Worm (Caenorhabditis elegans) whole organism, late embryonic: Measurements from ENCODE around the gene bli-1.

Source experiments
- C08G9.2 ChIP-seq: sonication (generic microtip); optimal IDR thresholded peaks from 2 replicates; lab custom pipeline; 2016; ENCODE audit warnings: mild to moderate bottlenecking, missing genetic modification characterization, moderate library complexity, missing compliant biosample characterization
- C38D4.7 ChIP-seq: fragments of 200-800 bp; sonication (Bioruptor generic); optimal IDR thresholded peaks from 2 replicates; lab custom pipeline; 2018; ENCODE audit warnings: mild to moderate bottlenecking, missing genetic modification characterization, moderate library complexity, missing compliant biosample characterization
- F13H6.1 ChIP-seq: sonication (generic microtip); optimal IDR thresholded peaks from 2 replicates; lab custom pipeline; 2016; ENCODE audit warnings: missing genetic modification characterization, missing compliant biosample characterization
- K02D7.2 ChIP-seq: sonication (generic microtip); optimal IDR thresholded peaks from 2 replicates; lab custom pipeline; 2017; ENCODE audit warnings: mild to moderate bottlenecking, missing genetic modification characterization, missing compliant biosample characterization
- T23F11.4 ChIP-seq: fragments of 200-800 bp; sonication (Bioruptor generic); optimal IDR thresholded peaks from 2 replicates; lab custom pipeline; 2018; ENCODE audit warnings: mild to moderate bottlenecking, missing genetic modification characterization, missing compliant biosample characterization
- ama-1 ChIP-seq: fragments of 150-350 bp; optimal IDR thresholded peaks from 2 replicates; lab custom pipeline; 2014
- ceh-14 ChIP-seq: sonication (generic microtip); optimal IDR thresholded peaks from 2 replicates; lab custom pipeline; 2016; ENCODE audit warnings: missing genotype, missing genetic modification characterization, missing compliant biosample characterization
- ceh-18 ChIP-seq: sonication (generic microtip); optimal IDR thresholded peaks from 2 replicates; lab custom pipeline; 2016; ENCODE audit warnings: missing genetic modification characterization, missing compliant biosample characterization
- ceh-19 ChIP-seq: fragments of 200-800 bp; sonication (Bioruptor generic); optimal IDR thresholded peaks from 2 replicates; lab custom pipeline; 2018; ENCODE audit warnings: mild to moderate bottlenecking, missing genetic modification characterization, missing compliant biosample characterization
- ceh-2 ChIP-seq: sonication (generic microtip); optimal IDR thresholded peaks from 2 replicates; lab custom pipeline; 2016; ENCODE audit warnings: missing genotype, missing genetic modification characterization, missing compliant biosample characterization
- ceh-22 ChIP-seq: sonication (generic microtip); optimal IDR thresholded peaks from 2 replicates; lab custom pipeline; 2017; ENCODE audit warnings: missing biosample characterization, missing genetic modification characterization
- ceh-24 ChIP-seq: sonication (generic microtip); optimal IDR thresholded peaks from 2 replicates; lab custom pipeline; 2016; ENCODE audit warnings: mild to moderate bottlenecking, missing genetic modification characterization, missing compliant biosample characterization
- ceh-31 ChIP-seq: sonication (generic microtip); optimal IDR thresholded peaks from 2 replicates; lab custom pipeline; 2016; ENCODE audit warnings: missing genetic modification characterization, missing compliant biosample characterization
- ceh-48 ChIP-seq: sonication (generic microtip); optimal IDR thresholded peaks from 2 replicates; lab custom pipeline; 2016; ENCODE audit warnings: missing genetic modification characterization, inconsistent platforms, missing compliant biosample characterization
- ceh-6 ChIP-seq: fragments of 200-800 bp; sonication (Bioruptor generic); optimal IDR thresholded peaks from 2 replicates; lab custom pipeline; 2018; ENCODE audit warnings: mild to moderate bottlenecking, missing genetic modification characterization, missing compliant biosample characterization
- dmd-4 ChIP-seq: sonication (generic microtip); optimal IDR thresholded peaks from 2 replicates; lab custom pipeline; 2016; ENCODE audit warnings: borderline replicate concordance, missing genetic modification characterization, missing compliant biosample characterization
- dve-1 ChIP-seq: sonication (generic microtip); optimal IDR thresholded peaks from 2 replicates; lab custom pipeline; 2017; ENCODE audit warnings: antibody characterized with exemption, mild to moderate bottlenecking, missing genetic modification characterization, missing compliant biosample characterization
- elt-2 ChIP-seq: sonication (generic microtip); optimal IDR thresholded peaks from 2 replicates; lab custom pipeline; 2016; ENCODE audit warnings: missing genetic modification reagents, missing genetic modification characterization, missing compliant biosample characterization
- elt-4 ChIP-seq: sonication (generic microtip); optimal IDR thresholded peaks from 2 replicates; lab custom pipeline; 2016; ENCODE audit warnings: missing genetic modification characterization, missing compliant biosample characterization
- ets-4 ChIP-seq: sonication (generic microtip); optimal IDR thresholded peaks from 2 replicates; lab custom pipeline; 2016; ENCODE audit warnings: missing genetic modification characterization, missing compliant biosample characterization
- eyg-1 ChIP-seq: sonication (generic microtip); optimal IDR thresholded peaks from 2 replicates; lab custom pipeline; 2016; ENCODE audit warnings: missing genotype, missing genetic modification characterization, missing compliant biosample characterization
- hlh-15 ChIP-seq: sonication (generic microtip); optimal IDR thresholded peaks from 2 replicates; lab custom pipeline; 2016; ENCODE audit warnings: missing genetic modification characterization, missing compliant biosample characterization
- hlh-8 ChIP-seq: sonication (generic microtip); optimal IDR thresholded peaks from 2 replicates; lab custom pipeline; 2016; ENCODE audit warnings: missing genotype, missing genetic modification characterization, missing compliant biosample characterization
- madf-2 ChIP-seq: sonication (generic microtip); optimal IDR thresholded peaks from 2 replicates; lab custom pipeline; 2017; ENCODE audit warnings: missing genetic modification characterization, missing compliant biosample characterization
- mec-3 ChIP-seq: sonication (generic microtip); optimal IDR thresholded peaks from 2 replicates; lab custom pipeline; 2016; ENCODE audit warnings: borderline replicate concordance, missing genetic modification characterization, missing compliant biosample characterization
- nhr-232 ChIP-seq: sonication (generic microtip); optimal IDR thresholded peaks from 2 replicates; lab custom pipeline; 2016; ENCODE audit warnings: missing genetic modification characterization, missing compliant biosample characterization
- npax-4 ChIP-seq: sonication (generic microtip); optimal IDR thresholded peaks from 2 replicates; lab custom pipeline; 2016; ENCODE audit warnings: missing genetic modification characterization, missing compliant biosample characterization
- pat-9 ChIP-seq: fragments of 200-800 bp; sonication (Bioruptor generic); optimal IDR thresholded peaks from 2 replicates; lab custom pipeline; 2018; ENCODE audit warnings: mild to moderate bottlenecking, missing genetic modification characterization, moderate library complexity, missing compliant biosample characterization
- pax-1 ChIP-seq: fragments of 150-350 bp; optimal IDR thresholded peaks from 2 replicates; lab custom pipeline; 2014; ENCODE audit warnings: missing biosample characterization, missing genetic modification characterization
- pha-4 ChIP-seq: fragments of 150-350 bp; optimal IDR thresholded peaks from 2 replicates; lab custom pipeline; 2018; ENCODE audit warnings: missing biosample characterization, missing genetic modification reagents, missing genetic modification characterization
- pqm-1 ChIP-seq: sonication (generic microtip); optimal IDR thresholded peaks from 2 replicates; lab custom pipeline; 2016; ENCODE audit warnings: missing genetic modification characterization, missing compliant biosample characterization
- pros-1 ChIP-seq: fragments of 150-350 bp; optimal IDR thresholded peaks from 2 replicates; lab custom pipeline; 2014; ENCODE audit warnings: missing biosample characterization, missing genetic modification reagents, missing genetic modification characterization
- sdc-2 ChIP-seq: sonication (generic microtip); optimal IDR thresholded peaks from 2 replicates; lab custom pipeline; 2016; ENCODE audit warnings: missing genotype, missing genetic modification characterization, missing compliant biosample characterization
- syd-9 ChIP-seq: sonication (generic microtip); optimal IDR thresholded peaks from 2 replicates; lab custom pipeline; 2016; ENCODE audit warnings: mild to moderate bottlenecking, missing genetic modification characterization, moderate library complexity, missing compliant biosample characterization
- tbx-7 ChIP-seq: sonication (generic microtip); optimal IDR thresholded peaks from 2 replicates; lab custom pipeline; 2016; ENCODE audit warnings: missing genotype, missing genetic modification characterization, missing compliant biosample characterization
- unc-42 ChIP-seq: sonication (generic microtip); optimal IDR thresholded peaks from 2 replicates; lab custom pipeline; 2016; ENCODE audit warnings: missing genotype, missing genetic modification characterization, missing compliant biosample characterization
- zip-5 ChIP-seq: sonication (generic microtip); optimal IDR thresholded peaks from 2 replicates; lab custom pipeline; 2016; ENCODE audit warnings: missing genetic modification characterization, missing compliant biosample characterization

The bli-1 gene

ce11 chrII:10714262-10714933 is 5.6 kb downstream of the bli-1 start, which contains the start of the genes dph-2 and C09G5.7 (continued):
- TF ChIP-seq ceh-31 (tag; lab: Kevin White, UChicago), result peak; percentile 63
- no peak for TF ChIP-seq pros-1 (tag; lab: Kevin White, UChicago)
- TF ChIP-seq unc-42 (tag; lab: Kevin White, UChicago), result peak; percentile 32
- no peak for TF ChIP-seq dve-1 (tag; lab: Kevin White, UChicago)
- TF ChIP-seq pha-4 (tag; lab: Kevin White, UChicago), result no peak
- TF ChIP-seq nhr-232 (tag; lab: Kevin White, UChicago), result no peak
- no peak for TF ChIP-seq ceh-18 (tag; lab: Kevin White, UChicago)
- TF ChIP-seq tbx-7 (tag; lab: Kevin White, UChicago), result peak; percentile 26
- TF ChIP-seq ceh-22 (tag; lab: Kevin White, UChicago), result no peak
- TF ChIP-seq ceh-2 (tag; lab: Kevin White, UChicago), result peak; percentile 67
- TF ChIP-seq C38D4.7, result no peak
- no peak for TF ChIP-seq sdc-2
- TF ChIP-seq ets-4 (tag; lab: Kevin White, UChicago), result peak; percentile 46
- TF ChIP-seq zip-5 (tag; lab: Kevin White, UChicago), result no peak
- TF ChIP-seq hlh-15 (tag; lab: Kevin White, UChicago), result no peak
- no peak for TF ChIP-seq ceh-48
- TF ChIP-seq syd-9 (tag; lab: Kevin White, UChicago), result no peak
- no peak for TF ChIP-seq ceh-14

- TF ChIP-seq ceh-6 (GFP tag; lab: Kevin White, UChicago), result no peak
- TF ChIP-seq C08G9.2 (tag; lab: Kevin White, UChicago), result no peak
- no peak for TF ChIP-seq dmd-4 (tag; lab: Kevin White, UChicago)
- TF ChIP-seq zip-5 (tag; lab: Kevin White, UChicago), result no peak
- no peak for TF ChIP-seq mec-3
- no peak for TF ChIP-seq madf-2
- no peak for TF ChIP-seq hlh-8
- no peak for TF ChIP-seq ceh-14
- no peak for TF ChIP-seq elt-2
- no peak for TF ChIP-seq npax-4 (tag; lab: Kevin White, UChicago)
- TF ChIP-seq F13H6.1 (tag; lab: Kevin White, UChicago), result no peak
- TF ChIP-seq tbx-7 (tag; lab: Kevin White, UChicago), result no peak
- TF ChIP-seq nhr-232 (tag; lab: Kevin White, UChicago), result no peak
- TF ChIP-seq, all 69 proteins: peak for 0
Measured at ce11 chrII:10717124-10717523, 8.4 kb downstream of the bli-1 start, which contains the start of gene C09G5.13. TSS of gene C09G5.13 (plus strand) at chrII:10717424.

- TF ChIP-seq ceh-24 (tag; lab: Kevin White, UChicago) (no peak), elt-4 (no peak), eyg-1 (tag; lab: Kevin White, UChicago) (no peak), K02D7.2 (tag; lab: Kevin White, UChicago) (no peak), pat-9 (tag; lab: Kevin White, UChicago) (no peak), pqm-1 (tag; lab: Kevin White, UChicago) (no peak), pax-1 (tag; lab: Kevin White, UChicago) (no peak), ama-1 (lab: Kevin White, UChicago) (no peak)
Measured at ce11 chrII:10719931-10720330, 11.2 kb downstream of the bli-1 start, which contains the start of gene mks-5. TSS of gene mks-5 (plus strand) at chrII:10720231.

- TF ChIP-seq pros-1 (tag; lab: Kevin White, UChicago) (no peak), tbx-7 (tag; lab: Kevin White, UChicago) (no peak), F13H6.1 (tag; lab: Kevin White, UChicago) (no peak), T23F11.4 (GFP tag; lab: Kevin White, UChicago) (no peak), ceh-19 (no peak), syd-9 (tag; lab: Kevin White, UChicago) (no peak)
- TF ChIP-seq, all 69 proteins: peak for 0
Measured at ce11 chrII:10723069-10723468, 14.3 kb downstream of the bli-1 start, which contains the start of gene C09G5.14. TSS of gene C09G5.14 (minus strand) at chrII:10723169.
